Worm (Caenorhabditis elegans) whole organism, L2 larva: ENCODE data around the gene lin-29.

ENCODE experiments used
- C34F6.9 ChIP-seq: fragments of 150-350 bp; optimal IDR thresholded peaks from 2 replicates; lab custom pipeline; 2014; ENCODE audit warnings: missing biosample characterization, missing genetic modification characterization
- F13H6.1 ChIP-seq: sonication (generic microtip); optimal IDR thresholded peaks from 2 replicates; lab custom pipeline; 2016; ENCODE audit warnings: missing genetic modification characterization, missing compliant biosample characterization
- ZK546.5 ChIP-seq: sonication (generic microtip); optimal IDR thresholded peaks from 2 replicates; lab custom pipeline; 2017; ENCODE audit warnings: missing biosample characterization, missing genetic modification characterization
- aly-2 ChIP-seq: fragments of 150-350 bp; optimal IDR thresholded peaks from 2 replicates; lab custom pipeline; 2014; ENCODE audit warnings: missing biosample characterization, missing genetic modification characterization
- ceh-16 ChIP-seq: fragments of 150-350 bp; optimal IDR thresholded peaks from 2 replicates; lab custom pipeline; 2014; ENCODE audit warnings: missing biosample characterization, missing genetic modification characterization
- ceh-82 ChIP-seq: fragments of 150-350 bp; optimal IDR thresholded peaks from 2 replicates; lab custom pipeline; 2014; ENCODE audit warnings: missing biosample characterization, missing genetic modification characterization
- crh-2 ChIP-seq: sonication (generic microtip); optimal IDR thresholded peaks from 2 replicates; lab custom pipeline; 2017; ENCODE audit warnings: missing biosample characterization, missing genetic modification characterization
- dmd-4 ChIP-seq: sonication (generic microtip); optimal IDR thresholded peaks from 2 replicates; lab custom pipeline; 2017; ENCODE audit warnings: missing biosample characterization, missing genetic modification characterization
- elt-1 ChIP-seq: fragments of 150-350 bp; optimal IDR thresholded peaks from 2 replicates; lab custom pipeline; 2014; ENCODE audit warnings: missing biosample characterization, missing genetic modification characterization
- elt-3 ChIP-seq: sonication (generic microtip); optimal IDR thresholded peaks from 2 replicates; lab custom pipeline; 2017; ENCODE audit warnings: missing biosample characterization, missing genetic modification characterization
- fos-1 ChIP-seq: fragments of 150-350 bp; optimal IDR thresholded peaks from 2 replicates; lab custom pipeline; 2014; ENCODE audit warnings: missing biosample characterization, missing genetic modification characterization
- gmeb-1 ChIP-seq: fragments of 150-350 bp; optimal IDR thresholded peaks from 2 replicates; lab custom pipeline; 2014; ENCODE audit warnings: missing biosample characterization, missing genetic modification characterization
- lin-39 ChIP-seq: fragments of 150-350 bp; optimal IDR thresholded peaks from 2 replicates; lab custom pipeline; 2014; ENCODE audit warnings: missing biosample characterization, missing genetic modification reagents, missing genetic modification characterization
- lsy-2 ChIP-seq, 2 experiments: fragments of 150-350 bp in 1 of 2; sonication (generic microtip) in 1 of 2; optimal IDR thresholded peaks; 2 replicates each; lab custom pipeline; 2014 to 2017; ENCODE audit warnings: missing biosample characterization in 2 of 2, missing genetic modification characterization in 2 of 2
- mbf-1 ChIP-seq: sonication (generic microtip); optimal IDR thresholded peaks from 2 replicates; lab custom pipeline; 2017; ENCODE audit warnings: missing biosample characterization, missing genetic modification characterization
- mdl-1 ChIP-seq, 2 experiments: fragments of 150-350 bp in 1 of 2; sonication (generic microtip) in 1 of 2; optimal IDR thresholded peaks; 2 replicates each; lab custom pipeline; 2017; ENCODE audit warnings: missing biosample characterization in 2 of 2, missing genetic modification characterization in 2 of 2
- nhr-11 ChIP-seq: fragments of 150-350 bp; optimal IDR thresholded peaks from 2 replicates; lab custom pipeline; 2014; ENCODE audit warnings: missing biosample characterization, missing genetic modification characterization
- nhr-12 ChIP-seq: fragments of 150-350 bp; optimal IDR thresholded peaks from 2 replicates; lab custom pipeline; 2014; ENCODE audit warnings: missing biosample characterization, missing genetic modification characterization
- nhr-129 ChIP-seq: fragments of 150-350 bp; optimal IDR thresholded peaks from 2 replicates; lab custom pipeline; 2014; ENCODE audit warnings: missing biosample characterization, missing genetic modification characterization
- nhr-21 ChIP-seq: fragments of 150-350 bp; optimal IDR thresholded peaks from 2 replicates; lab custom pipeline; 2014; ENCODE audit warnings: missing biosample characterization, missing genetic modification characterization
- nhr-23 ChIP-seq: fragments of 150-350 bp; optimal IDR thresholded peaks from 2 replicates; lab custom pipeline; 2014; ENCODE audit warnings: missing biosample characterization, missing genetic modification reagents, missing genetic modification characterization
- nhr-237 ChIP-seq: fragments of 150-350 bp; optimal IDR thresholded peaks from 2 replicates; lab custom pipeline; 2014; ENCODE audit warnings: missing biosample characterization, missing genetic modification characterization
- nhr-25 ChIP-seq: fragments of 150-350 bp; sonication (generic microtip); optimal IDR thresholded peaks from 3 replicates; lab custom pipeline; 2014; ENCODE audit warnings: missing biosample characterization, missing genetic modification characterization
- nhr-6 ChIP-seq: fragments of 150-350 bp; optimal IDR thresholded peaks from 2 replicates; lab custom pipeline; 2014; ENCODE audit warnings: missing biosample characterization, missing genetic modification characterization
- peb-1 ChIP-seq: fragments of 150-350 bp; optimal IDR thresholded peaks from 2 replicates; lab custom pipeline; 2014; ENCODE audit warnings: missing biosample characterization, missing genetic modification characterization
- sma-3 ChIP-seq: sonication (generic microtip); optimal IDR thresholded peaks from 2 replicates; lab custom pipeline; 2016; ENCODE audit warnings: missing genetic modification reagents, missing genetic modification characterization, missing compliant biosample characterization
- sma-9 ChIP-seq, 2 experiments: fragments of 150-350 bp in 1 of 2; sonication (generic microtip) in 1 of 2; optimal IDR thresholded peaks; 2 replicates each; lab custom pipeline; 2014 to 2016; ENCODE audit warnings: missing genetic modification characterization in 2 of 2, mild to moderate bottlenecking in 1 of 2, missing biosample characterization in 1 of 2, missing compliant biosample characterization in 1 of 2, missing genetic modification reagents in 1 of 2, moderate library complexity in 1 of 2
- unc-55 ChIP-seq: fragments of 150-350 bp; sonication (generic microtip); optimal IDR thresholded peaks from 3 replicates; lab custom pipeline; 2014; ENCODE audit warnings: missing biosample characterization, missing genetic modification reagents, missing genetic modification characterization
- unc-62 ChIP-seq: fragments of 150-350 bp; optimal IDR thresholded peaks from 2 replicates; lab custom pipeline; 2014; ENCODE audit warnings: missing biosample characterization, missing genetic modification reagents, missing genetic modification characterization
- ztf-1 ChIP-seq: fragments of 200-800 bp; sonication (Bioruptor generic); conservative IDR thresholded peaks from 2 replicates; pipeline ENCODE4 v1.3.6; 2022; ENCODE audit warnings: missing genetic modification characterization, missing compliant biosample characterization
- ztf-11 ChIP-seq: sonication (generic microtip); optimal IDR thresholded peaks from 2 replicates; lab custom pipeline; 2017; ENCODE audit warnings: missing biosample characterization, missing genetic modification characterization

lin-29 gene

ce11 chrII:11973632-11974031, 38.5 kb upstream of the lin-29 start, which contains the start of gene acbp-6:
acbp-6 (minus strand) TSS chrII:11973732.
- TF ChIP-seq ceh-82 (tag; lab: Kevin White, UChicago) (no peak), dmd-4 (tag; lab: Kevin White, UChicago) (no peak), elt-3 (no peak)

DNA sequence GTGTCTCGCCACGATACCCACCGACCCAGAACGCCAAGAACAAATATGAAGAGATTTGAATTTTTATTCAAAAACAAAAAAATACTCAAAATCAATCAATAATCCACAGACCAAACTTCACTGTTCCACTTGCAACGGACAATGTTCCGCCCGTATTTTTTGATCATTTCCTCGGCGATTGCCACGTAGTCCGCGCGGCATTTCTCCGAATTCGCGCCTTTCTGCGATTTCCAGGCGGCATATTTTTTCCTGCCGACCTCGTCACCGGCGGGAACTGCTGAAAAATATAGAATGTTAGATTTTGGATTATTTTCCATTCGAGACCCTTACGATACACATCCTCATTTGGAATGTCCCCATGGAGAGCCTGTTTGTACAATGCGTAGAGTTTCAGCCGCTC, 37.1 kb upstream of the lin-29 start:
- TF ChIP-seq nhr-25, result no peak
- no peak for TF ChIP-seq mdl-1 (tag; optimal IDR thresholded peaks at IDR 0.05; lab: Kevin White, UChicago)

DNA sequence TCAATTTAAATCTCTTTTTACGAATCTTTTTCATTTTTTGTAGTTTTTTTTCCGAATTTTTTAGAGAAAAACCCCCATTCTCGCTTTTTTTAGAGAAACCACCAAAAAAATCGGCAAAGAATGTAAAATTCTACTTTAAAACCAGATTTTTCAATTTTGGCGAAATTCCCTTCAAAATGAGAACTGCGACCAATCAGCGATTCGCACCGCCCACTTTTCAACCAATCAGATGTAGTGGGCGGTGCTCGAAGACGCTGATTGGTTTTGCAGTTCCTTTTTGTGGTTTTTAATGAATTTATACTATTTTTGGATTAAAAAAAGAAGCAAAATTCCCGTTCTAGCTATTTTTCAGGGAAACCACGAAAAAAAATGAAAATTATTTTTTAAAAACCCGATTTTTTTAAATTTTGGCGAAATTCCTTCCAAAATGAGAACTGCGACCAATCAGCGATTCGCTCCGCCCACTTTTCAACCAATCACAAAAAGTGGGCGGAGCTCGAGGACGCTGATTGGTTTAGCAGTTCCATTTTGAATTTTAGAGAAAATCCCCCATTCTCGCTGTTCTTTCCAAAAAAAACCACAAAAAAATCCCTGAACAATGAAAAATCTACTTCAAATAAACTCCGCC, 36.0 kb upstream of the lin-29 start:
- TF ChIP-seq nhr-12 (tag; lab: Kevin White, UChicago) (no peak), sma-9 (GFP tag; optimal IDR thresholded peaks at IDR 0.05; lab: Kevin White, UChicago) (no peak), sma-9 (tag; optimal IDR thresholded peaks at IDR 0.05; lab: Kevin White, UChicago) (no peak), nhr-237 (tag; lab: Kevin White, UChicago) (no peak), ceh-16 (tag; lab: Kevin White, UChicago) (no peak), peb-1 (tag; lab: Kevin White, UChicago) (no peak), nhr-11 (tag; lab: Kevin White, UChicago) (no peak), gmeb-1 (tag; lab: Kevin White, UChicago) (no peak), ceh-82 (tag; lab: Kevin White, UChicago) (no peak), nhr-129 (tag; lab: Kevin White, UChicago) (no peak), fos-1 (tag; lab: Kevin White, UChicago) (no peak), nhr-25 (no peak), mbf-1 (tag; lab: Kevin White, UChicago) (no peak), unc-62 (no peak), lsy-2 (tag; optimal IDR thresholded peaks at IDR 0.05; lab: Kevin White, UChicago) (no peak), C34F6.9 (tag; lab: Kevin White, UChicago) (no peak)
- TF ChIP-seq, all 48 proteins: peak for 0

DNA sequence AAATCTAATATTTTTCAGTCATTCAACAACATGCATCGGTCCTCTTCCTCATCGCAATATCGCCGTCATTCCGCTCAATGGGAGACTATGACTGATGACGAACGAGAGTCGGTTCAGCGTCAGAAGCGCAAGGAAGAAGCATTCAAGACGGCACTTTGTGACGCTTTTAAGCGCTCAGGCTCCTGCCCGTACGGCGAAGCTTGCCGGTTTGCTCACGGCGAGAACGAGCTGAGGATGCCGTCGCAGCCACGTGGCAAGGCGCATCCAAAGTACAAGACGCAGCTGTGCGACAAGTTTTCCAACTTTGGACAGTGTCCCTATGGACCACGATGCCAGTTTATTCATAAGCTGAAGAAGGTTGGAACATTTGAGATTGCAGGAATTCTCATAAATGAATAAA, 33.9 kb upstream of the lin-29 start:
- no peak for TF ChIP-seq ceh-16 (tag; lab: Kevin White, UChicago)
- TF ChIP-seq ztf-11 (tag; lab: Kevin White, UChicago), result no peak
- no peak for TF ChIP-seq sma-3 (GFP tag; lab: Kevin White, UChicago)
- no peak for TF ChIP-seq nhr-129 (tag; lab: Kevin White, UChicago)
- no peak for TF ChIP-seq crh-2
- no peak for TF ChIP-seq aly-2 (tag; lab: Kevin White, UChicago)
- TF ChIP-seq nhr-6, result no peak
- TF ChIP-seq nhr-23, result no peak
- TF ChIP-seq elt-1 (tag; lab: Kevin White, UChicago), result no peak
- TF ChIP-seq F13H6.1 (tag; lab: Kevin White, UChicago), result no peak
- no peak for TF ChIP-seq C34F6.9 (tag; lab: Kevin White, UChicago)
- TF ChIP-seq fos-1 (tag; lab: Kevin White, UChicago), result no peak
- no peak for TF ChIP-seq nhr-25
- TF ChIP-seq lin-39 (tag; lab: Kevin White, UChicago), result no peak
- no peak for TF ChIP-seq peb-1 (tag; lab: Kevin White, UChicago)
- TF ChIP-seq dmd-4 (tag; lab: Kevin White, UChicago), result no peak
- no peak for TF ChIP-seq elt-3
- TF ChIP-seq unc-55 (GFP tag; lab: Kevin White, UChicago), result no peak
- no peak for TF ChIP-seq ZK546.5 (tag; lab: Kevin White, UChicago)

ce11 chrII:11968275-11968674, 33.1 kb upstream of the lin-29 start, which contains the start of gene mex-1:
mex-1 (plus strand) TSS chrII:11968637.
- no peak for TF ChIP-seq nhr-21
- TF ChIP-seq unc-55 (GFP tag; lab: Kevin White, UChicago), result no peak
- TF ChIP-seq peb-1 (tag; lab: Kevin White, UChicago), result no peak
- TF ChIP-seq elt-1 (tag; lab: Kevin White, UChicago), result no peak
- no peak for TF ChIP-seq ztf-1 (GFP tag; lab: Robert Waterston, UW)
- no peak for TF ChIP-seq nhr-11 (tag; lab: Kevin White, UChicago)
